Fruit fly (Drosophila melanogaster): ENCODE data around the gene alpha-Man-Ia.

- TF ChIP-seq ttk (optimal IDR thresholded peaks at IDR 0.05) (no peak), Myc (optimal IDR thresholded peaks at IDR 0.05) (no peak), h (optimal IDR thresholded peaks at IDR 0.05) (no peak), psq (optimal IDR thresholded peaks at IDR 0.05) (no peak)
These were observed 83.8 kb downstream of the alpha-Man-Ia start for dm6 chrX:10241919-10242318.
